Worm (Caenorhabditis elegans): ENCODE measurements around the gene C29F9.2.

ce11 chrIII:149132-149531 is 18.4 kb downstream of the C29F9.2 start:
- no peak for TF ChIP-seq lin-39 (tag; optimal IDR thresholded peaks at IDR 0.05)
- no peak for TF ChIP-seq set-16 (GFP tag; IDR thresholded peaks at IDR 0.05)
